Worm (Caenorhabditis elegans): ENCODE results near the gene msrp-7.

DNA sequence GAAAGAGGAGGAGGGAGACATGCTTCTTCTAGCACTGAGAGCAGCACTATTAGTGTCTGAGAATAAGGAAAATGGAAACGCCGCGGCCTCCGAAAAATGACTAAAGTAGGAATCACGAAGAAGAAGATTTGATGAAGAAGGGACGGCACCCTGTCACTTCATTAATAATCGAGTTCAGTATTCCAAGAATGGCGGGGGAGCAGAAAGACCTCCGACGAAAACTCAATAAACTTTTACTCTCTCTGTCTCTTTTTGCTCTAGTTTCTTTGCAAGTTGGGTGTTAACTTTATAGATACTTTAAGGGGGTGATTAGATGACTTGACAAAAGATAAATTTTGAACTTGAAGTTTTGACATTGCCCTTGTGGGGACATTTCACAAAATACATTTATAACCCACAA is 41.5 kb upstream of the msrp-7 start:
- TF ChIP-seq flt-1 (GFP tag; IDR thresholded peaks at IDR 0.05) = no peak
- TF ChIP-seq ref-1 (GFP tag; conservative IDR thresholded peaks at IDR 0.05) = no peak
- no peak for TF ChIP-seq T22C8.4 (GFP tag; IDR thresholded peaks at IDR 0.05)
